Worm (Caenorhabditis elegans) whole organism, L4 larva: ENCODE results near the gene F17C8.6.
A peak's percentile ranks its signal among the peaks of the same experiment; 100 is the strongest.

Source experiments
- F26F4.8 ChIP-seq: fragments of 200-800 bp; sonication (Bioruptor generic); conservative IDR thresholded peaks from 2 replicates; pipeline ENCODE4 v1.3.6; 2022; ENCODE audit warnings: missing genetic modification characterization, missing compliant biosample characterization
- F37D6.2 ChIP-seq: sonication (generic microtip); optimal IDR thresholded peaks from 2 replicates; lab custom pipeline; 2016; ENCODE audit warnings: mild to moderate bottlenecking, missing genetic modification characterization, missing compliant biosample characterization
- T26A8.4 ChIP-seq: fragments of 200-800 bp; sonication (Bioruptor generic); IDR thresholded peaks from 2 replicates; pipeline ENCODE4 v1.3.6; 2022; ENCODE audit warnings: missing genetic modification characterization, missing compliant biosample characterization
- Y5F2A.4 ChIP-seq: fragments of 200-800 bp; sonication (Bioruptor generic); optimal IDR thresholded peaks from 2 replicates; lab custom pipeline; 2018; ENCODE audit warnings: mild to moderate bottlenecking, missing genetic modification characterization, missing compliant biosample characterization
- aha-1 ChIP-seq: fragments of 150-350 bp; peaks from one replicate; lab custom pipeline; 2014; ENCODE audit warnings: missing biosample characterization, missing genetic modification characterization
- ama-1 ChIP-seq: fragments of 150-350 bp; optimal IDR thresholded peaks from 2 replicates; lab custom pipeline; 2014; ENCODE audit warnings: inconsistent platforms, mixed read lengths
- ctbp-1 ChIP-seq: fragments of 200-800 bp; sonication (Bioruptor generic); IDR thresholded peaks from 2 replicates; pipeline ENCODE4 v1.3.6; 2022; ENCODE audit warnings: missing genetic modification reagents, missing genetic modification characterization, missing compliant biosample characterization
- daf-16 ChIP-seq, 3 experiments: sonication (generic microtip); optimal IDR thresholded peaks; 2 replicates each; lab custom pipeline; 2016 to 2017; ENCODE audit warnings: missing genetic modification characterization in 3 of 3, missing genetic modification reagents in 3 of 3, mild to moderate bottlenecking in 2 of 3, missing compliant biosample characterization in 2 of 3, missing biosample characterization in 1 of 3, moderate library complexity in 1 of 3
- dmd-8 ChIP-seq: fragments of 200-800 bp; sonication (Bioruptor generic); IDR thresholded peaks from 2 replicates; pipeline ENCODE4 v1.3.6; 2022; ENCODE audit warnings: missing genetic modification characterization, missing compliant biosample characterization
- dmd-9 ChIP-seq: fragments of 200-800 bp; sonication (Bioruptor generic); IDR thresholded peaks from 2 replicates; pipeline ENCODE4 v1.3.6; 2022; ENCODE audit warnings: missing genetic modification reagents, missing genetic modification characterization, missing compliant biosample characterization
- egl-43 ChIP-seq: fragments of 200-800 bp; sonication (Bioruptor generic); IDR thresholded peaks from 2 replicates; pipeline ENCODE4 v1.3.6; 2022; ENCODE audit warnings: missing genetic modification reagents, missing genetic modification characterization, missing compliant biosample characterization
- fkh-10 ChIP-seq: fragments of 150-350 bp; optimal IDR thresholded peaks from 2 replicates; lab custom pipeline; 2014; ENCODE audit warnings: missing biosample characterization, missing genetic modification reagents, missing genetic modification characterization
- mep-1 ChIP-seq: fragments of 150-350 bp; sonication (generic microtip); optimal IDR thresholded peaks from 3 replicates; lab custom pipeline; 2014; ENCODE audit warnings: missing biosample characterization, missing genetic modification characterization
- nhr-11 ChIP-seq: fragments of 150-350 bp; optimal IDR thresholded peaks from 2 replicates; lab custom pipeline; 2014; ENCODE audit warnings: missing biosample characterization, missing genetic modification characterization
- pqm-1 ChIP-seq: sonication (generic microtip); optimal IDR thresholded peaks from 2 replicates; lab custom pipeline; 2017; ENCODE audit warnings: missing biosample characterization, missing genetic modification characterization
- set-16 ChIP-seq: fragments of 200-800 bp; sonication (Bioruptor generic); IDR thresholded peaks from 2 replicates; pipeline ENCODE4 v1.3.6; 2022; ENCODE audit warnings: missing genetic modification reagents, missing genetic modification characterization, missing compliant biosample characterization
- skn-1 ChIP-seq: fragments of 150-350 bp; optimal IDR thresholded peaks from 2 replicates; lab custom pipeline; 2014; ENCODE audit warnings: missing biosample characterization, missing genetic modification characterization
- unc-62 ChIP-seq, 3 experiments: fragments of 150-350 bp in 1 of 3; sonication (generic microtip); optimal IDR thresholded peaks in 2 of 3; peaks in 1 of 3; 1 replicate in 1 of 3; 2 replicates in 2 of 3; lab custom pipeline; 2014 to 2017; ENCODE audit warnings: missing biosample characterization in 3 of 3, missing genetic modification characterization in 3 of 3, missing genetic modification reagents in 3 of 3, missing genotype in 1 of 3

F17C8.6 gene

ce11 chrIII:4703932-4704454, 41.8 kb downstream of the F17C8.6 start, which contains the start of the genes clp-2 and mrpl-16 (continued):
- no peak for TF ChIP-seq dmd-9 (GFP tag; lab: Robert Waterston, UW)
- TF ChIP-seq, all 104 proteins: peak for 6

ce11 chrIII:4699922-4700321, 45.9 kb downstream of the F17C8.6 start, which contains the start of gene sel-13:
Gene sel-13, minus strand, starts transcription at chrIII:4700224.
- peak; percentile 93 for TF ChIP-seq aha-1 (tag; lab: Kevin White, UChicago)
- TF ChIP-seq ctbp-1: no peak
- no peak for TF ChIP-seq fkh-10
- TF ChIP-seq egl-43 (GFP tag; lab: Robert Waterston, UW): no peak
- no peak for TF ChIP-seq mep-1 (tag; lab: Kevin White, UChicago)
- TF ChIP-seq Y5F2A.4 (GFP tag; lab: Kevin White, UChicago): no peak

ce11 chrIII:4697819-4698218, 48.0 kb downstream of the F17C8.6 start, which contains the start of gene dnj-18:
Gene dnj-18, plus strand, starts transcription at chrIII:4698119.
- TF ChIP-seq dmd-8 (GFP tag; lab: Robert Waterston, UW) (no peak), daf-16 (GFP tag; optimal IDR thresholded peaks at IDR 0.05; lab: Kevin White, UChicago) (no peak), daf-16 (tag; optimal IDR thresholded peaks at IDR 0.05; lab: Kevin White, UChicago) (peak; percentile 11), set-16 (GFP tag; lab: Robert Waterston, UW) (no peak)
- TF ChIP-seq, all 104 proteins: peak for 1

- peak in 1 of 2 experiments; percentile 92 for TF ChIP-seq unc-62 (GFP tag; optimal IDR thresholded peaks at IDR 0.05 in 1 of 2; lab: Kevin White, UChicago)
- TF ChIP-seq unc-62 (tag; optimal IDR thresholded peaks at IDR 0.05; lab: Kevin White, UChicago): no peak
- no peak for TF ChIP-seq F37D6.2 (tag; lab: Kevin White, UChicago)
Measured at ce11 chrIII:4696903-4697302, 48.9 kb downstream of the F17C8.6 start.

ce11 chrIII:4695057-4695456, 50.8 kb downstream of the F17C8.6 start, which contains the start of gene T04A8.7:
Gene T04A8.7, plus strand, starts transcription at chrIII:4695357.
- TF ChIP-seq skn-1 (tag; lab: Kevin White, UChicago) (no peak), nhr-11 (tag; lab: Kevin White, UChicago) (no peak), ama-1 (peak; percentile 59), F26F4.8 (no peak), T26A8.4 (GFP tag; lab: Robert Waterston, UW) (no peak), pqm-1 (no peak), unc-62 (GFP tag; optimal IDR thresholded peaks at IDR 0.05 in 1 of 2; lab: Kevin White, UChicago) (peak in 1 of 2 experiments; percentile 67), unc-62 (tag; optimal IDR thresholded peaks at IDR 0.05; lab: Kevin White, UChicago) (no peak)
